Fruit fly (Drosophila melanogaster) whole organism, wandering third instar larva: ENCODE data around the gene Fum1.

Source experiments
- CG32264 ChIP-seq: fragments of 200-800 bp; sonication (Bioruptor generic); optimal IDR thresholded peaks from 2 replicates; lab custom pipeline; 2016; ENCODE audit warnings: missing biosample characterization, missing genetic modification characterization
- Dfd ChIP-seq: fragments of >200 bp; optimal IDR thresholded peaks from 2 replicates; lab custom pipeline; 2017; ENCODE audit warnings: missing biosample characterization, missing genetic modification characterization
- Myc ChIP-seq: fragments of >200 bp; optimal IDR thresholded peaks from 2 replicates; lab custom pipeline; 2017
- N ChIP-seq: fragments of >200 bp; optimal IDR thresholded peaks from 2 replicates; lab custom pipeline; 2018; ENCODE audit warnings: missing biosample characterization, missing external identifiers, missing genetic modification characterization
- fru ChIP-seq: fragments of 200-800 bp; sonication (Bioruptor generic); optimal IDR thresholded peaks from 3 replicates; lab custom pipeline; 2016; ENCODE audit warnings: missing biosample characterization, mild to moderate bottlenecking, missing genetic modification characterization
- psq ChIP-seq: fragments of 200-800 bp; sonication (Bioruptor generic); optimal IDR thresholded peaks from 3 replicates; lab custom pipeline; 2017; ENCODE audit warnings: missing biosample characterization, mild to moderate bottlenecking, missing genetic modification characterization, moderate library complexity
- rgr ChIP-seq: fragments of 200-800 bp; sonication (Bioruptor generic); optimal IDR thresholded peaks from 3 replicates; lab custom pipeline; 2016; ENCODE audit warnings: missing biosample characterization, mild to moderate bottlenecking, missing genetic modification characterization
- tai ChIP-seq: sonication (Bioruptor generic); optimal IDR thresholded peaks from 2 replicates; lab custom pipeline; 2016; ENCODE audit warnings: missing biosample characterization, missing genetic modification characterization

dm6 chrX:6683635-6684499, 5.6 kb downstream of the Fum1 start, which contains the start of gene Pink1:
- TF ChIP-seq Myc (lab: Kevin White, UChicago): peak; percentile 17
- TF ChIP-seq N (GFP tag; lab: Kevin White, UChicago): no peak
- no peak for TF ChIP-seq CG32264 (GFP tag; lab: Kevin White, UChicago)
- TF ChIP-seq fru (GFP tag; lab: Kevin White, UChicago): no peak
- TF ChIP-seq tai (GFP tag; lab: Kevin White, UChicago): no peak
- TF ChIP-seq psq (GFP tag; lab: Kevin White, UChicago): no peak
- no peak for TF ChIP-seq Dfd
- TF ChIP-seq rgr: no peak
